Worm (Caenorhabditis elegans) whole organism, midembryonic: ENCODE results near the gene pos-1.

Experiments
- cog-1 ChIP-seq: sonication (generic microtip); optimal IDR thresholded peaks from 2 replicates; lab custom pipeline; 2016; ENCODE audit warnings: missing genetic modification characterization, missing compliant biosample characterization
- flt-1 ChIP-seq: fragments of 200-800 bp; sonication (Bioruptor generic); IDR thresholded peaks from 2 replicates; pipeline ENCODE4 v1.3.6; 2022; ENCODE audit warnings: missing genetic modification characterization, missing compliant biosample characterization
- tab-1 ChIP-seq: fragments of 200-800 bp; sonication (Bioruptor generic); IDR thresholded peaks from 2 replicates; pipeline ENCODE4 v1.3.6; 2022; ENCODE audit warnings: missing genetic modification characterization, missing compliant biosample characterization
- ztf-23 ChIP-seq: fragments of 200-800 bp; sonication (Bioruptor generic); IDR thresholded peaks from 2 replicates; pipeline ENCODE4 v1.3.6; 2022; ENCODE audit warnings: missing genetic modification reagents, missing genetic modification characterization, missing compliant biosample characterization
- ztf-29 ChIP-seq: fragments of 200-800 bp; sonication (Bioruptor generic); IDR thresholded peaks from 2 replicates; pipeline ENCODE4 v1.3.6; 2022; ENCODE audit warnings: missing genetic modification reagents, missing genetic modification characterization, missing compliant biosample characterization

ce11 chrV:8394357-8394850, 19.5 kb upstream of the pos-1 start, which contains the start of the genes pho-6 and F52E1.3:
- TF ChIP-seq ztf-23 (GFP tag; lab: Robert Waterston, UW) (no peak), ztf-29 (no peak), cog-1 (no peak), tab-1 (GFP tag; lab: Robert Waterston, UW) (no peak), flt-1 (GFP tag; lab: Robert Waterston, UW) (no peak)
